Worm (Caenorhabditis elegans): ENCODE data around the gene pqe-1.

DNA sequence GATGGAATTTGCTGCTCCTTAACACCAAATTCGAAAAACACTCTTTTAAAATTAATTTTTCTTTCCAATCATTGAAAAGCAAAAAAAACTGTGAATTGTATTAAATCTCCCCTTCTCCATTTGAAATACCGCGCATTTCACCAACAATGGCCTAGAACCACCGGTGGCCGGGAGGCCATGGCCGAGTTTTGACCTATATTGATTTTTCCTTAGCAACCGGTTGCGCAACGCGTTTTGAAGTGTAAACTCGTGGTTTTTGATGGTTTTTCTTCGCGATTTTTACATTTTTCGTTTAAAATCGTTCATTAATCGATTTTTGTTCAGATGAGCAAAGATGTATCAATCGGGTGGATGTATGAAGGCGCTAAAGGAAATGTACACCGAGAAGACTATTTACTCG, 2.8 kb upstream of the pqe-1 start, which contains the start of gene mog-3:
- peak; percentile 21 for TF ChIP-seq snpc-4 (tag; optimal IDR thresholded peaks at IDR 0.05)
- no peak for TF ChIP-seq mdl-1 (tag; optimal IDR thresholded peaks at IDR 0.05)
- no peak for TF ChIP-seq unc-39 (tag; optimal IDR thresholded peaks at IDR 0.05)
- no peak for TF ChIP-seq nhr-11 (tag; optimal IDR thresholded peaks at IDR 0.05)
- no peak for TF ChIP-seq nhr-12 (tag; optimal IDR thresholded peaks at IDR 0.05)
- TF ChIP-seq zag-1 (tag; optimal IDR thresholded peaks at IDR 0.05), result no peak

Measured in whole organism, L3 larva.